Fruit fly (Drosophila melanogaster) whole organism, embryonic: ENCODE data around the gene CG46523.

Source experiments
- Blimp-1 ChIP-seq: fragments of 200-800 bp; sonication (Bioruptor generic); optimal IDR thresholded peaks from 3 replicates; lab custom pipeline; 2018; ENCODE audit warnings: missing biosample characterization, missing genetic modification characterization, mild to moderate bottlenecking, moderate library complexity, missing genetic modification reagents
- CG10267 ChIP-seq: fragments of 200-800 bp; sonication (Bioruptor generic); optimal IDR thresholded peaks from 2 replicates; lab custom pipeline; 2018; ENCODE audit warnings: missing biosample characterization, mild to moderate bottlenecking, missing genetic modification characterization, moderate library complexity
- CG10431 ChIP-seq: fragments of 200-800 bp; sonication (Bioruptor generic); optimal IDR thresholded peaks from 3 replicates; lab custom pipeline; 2018; ENCODE audit warnings: missing biosample characterization, mild to moderate bottlenecking, missing genetic modification characterization
- CG10959 ChIP-seq: fragments of 200-800 bp; sonication (Bioruptor generic); IDR thresholded peaks from 2 replicates; pipeline ENCODE4 v1.3.6; 2022; ENCODE audit warnings: missing biosample characterization, missing genetic modification characterization
- CG12391 ChIP-seq: fragments of 200-800 bp; sonication (Bioruptor generic); optimal IDR thresholded peaks from 3 replicates; lab custom pipeline; 2018; ENCODE audit warnings: missing biosample characterization, mild to moderate bottlenecking, missing genetic modification characterization, moderate library complexity
- CG12659 ChIP-seq: fragments of 200-800 bp; sonication (Bioruptor generic); optimal IDR thresholded peaks from 3 replicates; lab custom pipeline; 2017; ENCODE audit warnings: mild to moderate bottlenecking, missing biosample characterization, missing genetic modification reagents, missing genetic modification characterization
- CG1529 ChIP-seq: fragments of 200-800 bp; sonication (Bioruptor generic); optimal IDR thresholded peaks from 3 replicates; lab custom pipeline; 2018; ENCODE audit warnings: missing biosample characterization, missing genetic modification characterization
- CG17186 ChIP-seq: fragments of 200-800 bp; sonication (Bioruptor generic); optimal IDR thresholded peaks from 3 replicates; lab custom pipeline; 2017; ENCODE audit warnings: missing biosample characterization, missing genetic modification reagents, missing genetic modification characterization
- CG18262 ChIP-seq: fragments of 200-800 bp; optimal IDR thresholded peaks from 3 replicates; lab custom pipeline; 2019; ENCODE audit warnings: missing biosample characterization, mild to moderate bottlenecking, missing genetic modification characterization, moderate library complexity
- CG18764 ChIP-seq: fragments of 200-800 bp; sonication (Bioruptor generic); optimal IDR thresholded peaks from 3 replicates; lab custom pipeline; 2016; ENCODE audit warnings: missing biosample characterization, missing genetic modification characterization
- CG3065 ChIP-seq: fragments of 200-800 bp; sonication (Bioruptor generic); optimal IDR thresholded peaks from 2 replicates; lab custom pipeline; 2016; ENCODE audit warnings: missing biosample characterization, missing genetic modification characterization
- CG31365 ChIP-seq: fragments of 200-800 bp; sonication (Bioruptor generic); optimal IDR thresholded peaks from 2 replicates; lab custom pipeline; 2018; ENCODE audit warnings: missing biosample characterization, mild to moderate bottlenecking, missing genetic modification characterization
- CG31441 ChIP-seq: fragments of 200-800 bp; sonication (Bioruptor generic); IDR thresholded peaks from 2 replicates; pipeline ENCODE4 v1.3.6; 2022; ENCODE audit warnings: missing biosample characterization, missing genetic modification characterization
- CG32767 ChIP-seq: fragments of 200-800 bp; sonication (Bioruptor generic); IDR thresholded peaks from 2 replicates; pipeline ENCODE4 v1.3.6; 2022; ENCODE audit warnings: missing biosample characterization, missing genetic modification characterization
- CG34422 ChIP-seq: fragments of 200-800 bp; sonication (Bioruptor generic); IDR thresholded peaks from 3 replicates; pipeline ENCODE4 v1.3.6; 2022; ENCODE audit warnings: missing biosample characterization, missing genetic modification characterization
- CG6765 ChIP-seq: fragments of 200-800 bp; sonication (Bioruptor generic); optimal IDR thresholded peaks from 3 replicates; lab custom pipeline; 2017; ENCODE audit warnings: missing biosample characterization, mild to moderate bottlenecking, missing genetic modification characterization
- CG6854 ChIP-seq: fragments of 200-800 bp; sonication (Bioruptor generic); optimal IDR thresholded peaks from 3 replicates; lab custom pipeline; 2017; ENCODE audit warnings: missing biosample characterization, mild to moderate bottlenecking, missing genetic modification characterization
- CG7556 ChIP-seq: fragments of 200-800 bp; sonication (Bioruptor generic); optimal IDR thresholded peaks from 2 replicates; lab custom pipeline; 2017; ENCODE audit warnings: missing biosample characterization, mild to moderate bottlenecking, missing genetic modification characterization
- CG7987 ChIP-seq: fragments of 200-800 bp; sonication (Bioruptor generic); optimal IDR thresholded peaks from 2 replicates; lab custom pipeline; 2018; ENCODE audit warnings: missing biosample characterization, mild to moderate bottlenecking, missing genetic modification characterization, moderate library complexity
- CG8281 ChIP-seq: fragments of 200-800 bp; sonication (Bioruptor generic); optimal IDR thresholded peaks from 2 replicates; lab custom pipeline; 2018; ENCODE audit warnings: missing biosample characterization, mild to moderate bottlenecking, missing genetic modification characterization, moderate library complexity
- CG9437 ChIP-seq: fragments of 200-800 bp; sonication (Bioruptor generic); optimal IDR thresholded peaks from 2 replicates; lab custom pipeline; 2018; ENCODE audit warnings: missing biosample characterization, mild to moderate bottlenecking, missing genetic modification characterization
- D19B ChIP-seq: fragments of 200-800 bp; sonication (Bioruptor generic); optimal IDR thresholded peaks from 2 replicates; lab custom pipeline; 2017; ENCODE audit warnings: missing biosample characterization, mild to moderate bottlenecking, missing genetic modification characterization
- Dek ChIP-seq: fragments of 200-800 bp; sonication (Bioruptor generic); optimal IDR thresholded peaks from 3 replicates; lab custom pipeline; 2019; ENCODE audit warnings: missing biosample characterization, mild to moderate bottlenecking, missing genetic modification characterization, moderate library complexity
- H15 ChIP-seq: fragments of 200-800 bp; sonication (Bioruptor generic); IDR thresholded peaks from 3 replicates; pipeline ENCODE4 v1.3.6; 2022; ENCODE audit warnings: missing biosample characterization, missing genetic modification characterization
- HmgZ ChIP-seq: fragments of 200-800 bp; sonication (Bioruptor generic); optimal IDR thresholded peaks from 2 replicates; lab custom pipeline; 2018; ENCODE audit warnings: missing biosample characterization, mild to moderate bottlenecking, missing genetic modification characterization
- Lim3 ChIP-seq: fragments of 200-800 bp; sonication (Bioruptor generic); IDR thresholded peaks from 2 replicates; pipeline ENCODE4 v1.3.6; 2022; ENCODE audit warnings: missing biosample characterization, missing genetic modification characterization
- Mad ChIP-seq: fragments of 200-800 bp; sonication (Bioruptor generic); optimal IDR thresholded peaks from 2 replicates; lab custom pipeline; 2016; ENCODE audit warnings: missing biosample characterization, missing genetic modification characterization
- Mes4 ChIP-seq: fragments of 200-800 bp; sonication (Bioruptor generic); optimal IDR thresholded peaks from 2 replicates; lab custom pipeline; 2016; ENCODE audit warnings: missing biosample characterization, missing genetic modification characterization
- Sox102F ChIP-seq: fragments of 200-800 bp; sonication (Bioruptor generic); optimal IDR thresholded peaks from 2 replicates; lab custom pipeline; 2018; ENCODE audit warnings: missing biosample characterization, mild to moderate bottlenecking, missing genetic modification characterization, moderate library complexity
- Stat92E ChIP-seq, 3 experiments: fragments of >200 bp in 2 of 3; fragments of 200-800 bp in 1 of 3; sonication (Bioruptor generic) in 1 of 3; optimal IDR thresholded peaks; 2 replicates each; lab custom pipeline; 2017 to 2019; ENCODE audit warnings: missing biosample characterization in 3 of 3, missing genetic modification characterization in 3 of 3, mild to moderate bottlenecking in 1 of 3, moderate library complexity in 1 of 3
- TFAM ChIP-seq: fragments of 200-800 bp; sonication (Bioruptor generic); optimal IDR thresholded peaks from 2 replicates; lab custom pipeline; 2017; ENCODE audit warnings: missing biosample characterization, missing genetic modification characterization, inconsistent platforms
- ash1 ChIP-seq: fragments of 200-800 bp; sonication (Bioruptor generic); optimal IDR thresholded peaks from 2 replicates; lab custom pipeline; 2018; ENCODE audit warnings: missing biosample characterization, mild to moderate bottlenecking, missing genetic modification characterization
- chinmo ChIP-seq: fragments of 200-800 bp; sonication (Bioruptor generic); IDR thresholded peaks from 4 replicates; pipeline ENCODE4 v1.3.6; 2022; ENCODE audit warnings: missing biosample characterization, missing genetic modification characterization; ENCODE audit not compliant: partially characterized antibody
- corto ChIP-seq: fragments of 200-800 bp; sonication (Bioruptor generic); optimal IDR thresholded peaks from 2 replicates; lab custom pipeline; 2016; ENCODE audit warnings: missing biosample characterization, mild to moderate bottlenecking, missing genetic modification characterization, moderate library complexity
- cwo ChIP-seq: fragments of 200-800 bp; sonication (Bioruptor generic); optimal IDR thresholded peaks from 3 replicates; lab custom pipeline; 2017; ENCODE audit warnings: missing biosample characterization, missing genetic modification characterization, mild to moderate bottlenecking, moderate library complexity, missing genetic modification reagents
- gem ChIP-seq: fragments of 200-800 bp; sonication (Bioruptor generic); optimal IDR thresholded peaks from 2 replicates; lab custom pipeline; 2019; ENCODE audit warnings: missing biosample characterization, mild to moderate bottlenecking, missing genetic modification characterization, moderate library complexity
- kni ChIP-seq: fragments of 200-800 bp; sonication (Bioruptor generic); optimal IDR thresholded peaks from 3 replicates; lab custom pipeline; 2017; ENCODE audit warnings: mild to moderate bottlenecking, missing biosample characterization, missing genetic modification reagents, missing genetic modification characterization
- knrl ChIP-seq: fragments of 200-800 bp; sonication (Bioruptor generic); IDR thresholded peaks from 3 replicates; pipeline ENCODE4 v1.3.6; 2022; ENCODE audit warnings: missing biosample characterization, missing genetic modification characterization; ENCODE audit not compliant: partially characterized antibody
- nau ChIP-seq: fragments of 200-800 bp; sonication (Bioruptor generic); optimal IDR thresholded peaks from 3 replicates; lab custom pipeline; 2017; ENCODE audit warnings: missing biosample characterization, mild to moderate bottlenecking, missing genetic modification characterization, missing genetic modification reagents
- oc ChIP-seq: fragments of 200-800 bp; sonication (Bioruptor generic); optimal IDR thresholded peaks from 2 replicates; lab custom pipeline; 2018; ENCODE audit warnings: missing biosample characterization, mild to moderate bottlenecking, missing genetic modification characterization, moderate library complexity
- pfk ChIP-seq: fragments of 200-800 bp; sonication (Bioruptor generic); optimal IDR thresholded peaks from 2 replicates; lab custom pipeline; 2018; ENCODE audit warnings: missing biosample characterization, mild to moderate bottlenecking, missing genetic modification characterization, moderate library complexity
- prd ChIP-seq, 3 experiments: fragments of >200 bp in 2 of 3; fragments of 200-800 bp in 1 of 3; sonication (Bioruptor generic) in 1 of 3; optimal IDR thresholded peaks in 2 of 3; IDR thresholded peaks in 1 of 3; 2 replicates in 2 of 3; 3 replicates in 1 of 3; pipeline versions ENCODE4 v1.3.6 to Lab custom; 2017 to 2022; ENCODE audit warnings: missing biosample characterization in 1 of 3, missing genetic modification characterization in 1 of 3
- sens-2 ChIP-seq: fragments of 200-800 bp; sonication (Bioruptor generic); IDR thresholded peaks from 2 replicates; pipeline ENCODE4 v1.3.6; 2022; ENCODE audit warnings: missing biosample characterization, missing genetic modification characterization
- seq ChIP-seq: fragments of 200-800 bp; sonication (Bioruptor generic); IDR thresholded peaks from 2 replicates; pipeline ENCODE4 v1.3.6; 2022; ENCODE audit warnings: missing biosample characterization, missing genetic modification characterization
- stc ChIP-seq: fragments of 200-800 bp; sonication (Bioruptor generic); IDR thresholded peaks from 2 replicates; pipeline ENCODE4 v1.3.6; 2022; ENCODE audit warnings: missing biosample characterization, missing genetic modification characterization
- wek ChIP-seq: fragments of 200-800 bp; sonication (Bioruptor generic); optimal IDR thresholded peaks from 3 replicates; lab custom pipeline; 2018; ENCODE audit warnings: missing biosample characterization, mild to moderate bottlenecking, missing genetic modification characterization, moderate library complexity
- zfh2 ChIP-seq: fragments of 200-800 bp; sonication (Bioruptor generic); optimal IDR thresholded peaks from 2 replicates; lab custom pipeline; 2016; ENCODE audit warnings: missing biosample characterization, missing genetic modification characterization

Gene CG46523

dm6 chr3L:1940843-1941418 is 2.0 kb upstream of the CG46523 start, which contains the start of gene Mfap1 (continued):
- TF ChIP-seq prd (optimal IDR thresholded peaks at IDR 0.05; lab: Kevin White, UChicago) = no peak
- TF ChIP-seq prd (GFP tag; IDR thresholded peaks at IDR 0.05; lab: Robert Waterston, UW) = no peak
- TF ChIP-seq Blimp-1 = no peak

dm6 chr3L:1939983-1940504 is 1.1 kb upstream of the CG46523 start:
- TF ChIP-seq TFAM (GFP tag; lab: Kevin White, UChicago) (no peak), kni (no peak), Mad (GFP tag; lab: Kevin White, UChicago) (no peak), pfk (peak; percentile 90), nau (GFP tag; lab: Kevin White, UChicago) (no peak), CG18764 (GFP tag; lab: Kevin White, UChicago) (no peak), Stat92E (GFP tag; optimal IDR thresholded peaks at IDR 0.05; lab: Kevin White, UChicago) (no peak), CG31365 (peak; percentile 29), CG34422 (GFP tag; lab: Robert Waterston, UW) (no peak), CG32767 (GFP tag; lab: Robert Waterston, UW) (no peak), H15 (GFP tag; lab: Robert Waterston, UW) (no peak), CG31441 (no peak), CG12391 (no peak), CG6765 (GFP tag; lab: Kevin White, UChicago) (no peak), CG7987 (GFP tag; lab: Kevin White, UChicago) (peak; percentile 67), HmgZ (no peak), CG18262 (no peak), CG10267 (no peak), CG9437 (GFP tag; lab: Kevin White, UChicago) (no peak), zfh2 (GFP tag; lab: Kevin White, UChicago) (no peak), D19B (GFP tag; lab: Kevin White, UChicago) (no peak), Lim3 (no peak), CG17186 (no peak), sens-2 (GFP tag; lab: Robert Waterston, UW) (no peak), seq (GFP tag; lab: Robert Waterston, UW) (no peak), Sox102F (GFP tag; lab: Kevin White, UChicago) (no peak), corto (GFP tag; lab: Kevin White, UChicago) (no peak), ash1 (no peak), CG12659 (GFP tag; lab: Kevin White, UChicago) (no peak), CG7556 (GFP tag; lab: Kevin White, UChicago) (no peak), gem (peak; percentile 68), CG3065 (GFP tag; lab: Kevin White, UChicago) (no peak), cwo (GFP tag; lab: Kevin White, UChicago) (peak; percentile 10), CG8281 (tag; lab: Kevin White, UChicago) (no peak), Mes4 (GFP tag; lab: Kevin White, UChicago) (no peak), oc (tag; lab: Kevin White, UChicago) (no peak), CG10959 (GFP tag; lab: Robert Waterston, UW) (no peak), wek (GFP tag; lab: Kevin White, UChicago) (no peak), CG1529 (GFP tag; lab: Kevin White, UChicago) (no peak), Dek (tag; lab: Kevin White, UChicago) (no peak), knrl (GFP tag; lab: Robert Waterston, UW) (no peak), stc (GFP tag; lab: Robert Waterston, UW) (no peak), CG10431 (GFP tag; lab: Kevin White, UChicago) (peak; percentile 72), chinmo (GFP tag; lab: Robert Waterston, UW) (0 out of 4 replicates have a peak, but pooled peaks have one; percentile 60), CG6854 (GFP tag; lab: Kevin White, UChicago) (no peak)
